Worm (Caenorhabditis elegans) whole organism, young adult: Measurements from ENCODE around the gene col-181.

ENCODE experiments used
- B0035.1 ChIP-seq: sonication (generic microtip); optimal IDR thresholded peaks from 2 replicates; lab custom pipeline; 2016; ENCODE audit warnings: missing genetic modification characterization, mild to moderate bottlenecking, missing compliant biosample characterization, missing genotype, missing genetic modification reagents
- F22D6.2 ChIP-seq: sonication (generic microtip); optimal IDR thresholded peaks from 2 replicates; lab custom pipeline; 2016; ENCODE audit warnings: mild to moderate bottlenecking, missing genetic modification characterization, missing compliant biosample characterization
- F52B5.7 ChIP-seq: sonication (generic microtip); optimal IDR thresholded peaks from 2 replicates; lab custom pipeline; 2016; ENCODE audit warnings: mild to moderate bottlenecking, missing genetic modification characterization, missing compliant biosample characterization
- K12H6.12 ChIP-seq: fragments of 200-800 bp; sonication (Bioruptor generic); optimal IDR thresholded peaks from 2 replicates; lab custom pipeline; 2018; ENCODE audit warnings: mild to moderate bottlenecking, missing genetic modification characterization, missing compliant biosample characterization
- ama-1 ChIP-seq, 3 experiments: fragments of 150-350 bp in 1 of 3; sonication (generic microtip) in 2 of 3; optimal IDR thresholded peaks; 2 replicates each; lab custom pipeline; 2014 to 2018; ENCODE audit warnings: missing biosample characterization in 2 of 3, missing genetic modification characterization in 2 of 3, missing genetic modification reagents in 2 of 3
- athp-1 ChIP-seq: sonication (generic microtip); optimal IDR thresholded peaks from 2 replicates; lab custom pipeline; 2017; ENCODE audit warnings: mild to moderate bottlenecking, missing genetic modification characterization, missing compliant biosample characterization
- attf-6 ChIP-seq: fragments of 200-800 bp; sonication (Bioruptor generic); IDR thresholded peaks from 2 replicates; pipeline ENCODE4 v1.3.6; 2022; ENCODE audit warnings: missing genetic modification reagents, missing genetic modification characterization, missing compliant biosample characterization
- ceh-27 ChIP-seq: fragments of 200-800 bp; sonication (Bioruptor generic); optimal IDR thresholded peaks from 2 replicates; lab custom pipeline; 2018; ENCODE audit warnings: mild to moderate bottlenecking, missing genetic modification characterization, moderate library complexity, missing compliant biosample characterization
- egrh-3 ChIP-seq: fragments of 200-800 bp; sonication (Bioruptor generic); IDR thresholded peaks from 2 replicates; pipeline ENCODE4 v1.3.6; 2022; ENCODE audit warnings: missing genetic modification reagents, missing genetic modification characterization, missing compliant biosample characterization
- him-1 ChIP-seq: sonication (generic microtip); optimal IDR thresholded peaks from 2 replicates; lab custom pipeline; 2016; ENCODE audit warnings: missing genotype, missing genetic modification reagents, missing genetic modification characterization, missing compliant biosample characterization
- mcd-1 ChIP-seq: fragments of 200-800 bp; sonication (Bioruptor generic); IDR thresholded peaks from 2 replicates; pipeline ENCODE4 v1.3.6; 2022; ENCODE audit warnings: missing genetic modification reagents, missing genetic modification characterization, missing compliant biosample characterization
- pha-4 ChIP-seq: fragments of 150-350 bp; sonication (generic microtip); optimal IDR thresholded peaks from 2 replicates; lab custom pipeline; 2014; ENCODE audit warnings: missing biosample characterization, missing genetic modification reagents, missing genetic modification characterization
- snpc-1.1 ChIP-seq: sonication (generic microtip); optimal IDR thresholded peaks from 2 replicates; lab custom pipeline; 2017; ENCODE audit warnings: missing genetic modification characterization, mild to moderate bottlenecking, missing compliant biosample characterization, antibody characterized with exemption, moderate library complexity, missing genotype, missing genetic modification reagents; ENCODE audit not compliant: insufficient read depth
- unc-130 ChIP-seq: sonication (generic microtip); optimal IDR thresholded peaks from 2 replicates; lab custom pipeline; 2016; ENCODE audit warnings: missing genetic modification reagents, missing genetic modification characterization, missing compliant biosample characterization

DNA sequence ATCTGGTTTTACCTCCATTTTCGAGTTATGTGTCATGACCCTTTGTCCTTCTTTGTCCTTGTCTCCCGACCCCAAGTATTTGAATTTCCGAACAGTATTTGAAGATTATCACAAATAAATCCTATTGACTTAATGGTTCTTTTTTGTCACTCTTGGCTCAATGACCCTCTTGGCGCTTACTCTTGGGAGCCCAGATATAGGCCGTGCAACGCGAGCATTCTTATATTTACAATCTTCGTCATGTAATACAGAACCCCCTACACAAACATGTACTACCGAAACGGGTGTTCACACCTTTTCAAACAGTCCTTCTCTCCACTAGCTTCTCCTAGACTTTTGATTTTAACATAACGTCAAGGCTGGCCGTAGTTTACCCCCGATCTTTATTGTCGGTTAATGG lies 39.0 kb downstream of the col-181 start, which contains the start of gene M153.5:
- TF ChIP-seq attf-6: no peak
- no peak for TF ChIP-seq snpc-1.1
- no peak for TF ChIP-seq egrh-3 (GFP tag; lab: Robert Waterston, UW)
- TF ChIP-seq B0035.1 (tag; lab: Kevin White, UChicago): no peak
- TF ChIP-seq pha-4 (tag; lab: Kevin White, UChicago): no peak
- TF ChIP-seq F22D6.2: no peak
- no peak for TF ChIP-seq K12H6.12 (tag; lab: Kevin White, UChicago)
- TF ChIP-seq unc-130 (GFP tag; lab: Kevin White, UChicago): no peak
- no peak for TF ChIP-seq him-1 (tag; lab: Kevin White, UChicago)
- TF ChIP-seq athp-1: no peak
- TF ChIP-seq ceh-27 (GFP tag; lab: Kevin White, UChicago): no peak
- no peak for TF ChIP-seq mcd-1
- no peak for TF ChIP-seq F52B5.7 (tag; lab: Kevin White, UChicago)
- no peak for TF ChIP-seq ama-1 (optimal IDR thresholded peaks at IDR 0.05; lab: Kevin White, UChicago)
- no peak for TF ChIP-seq ama-1 (GFP tag; optimal IDR thresholded peaks at IDR 0.05; lab: Kevin White, UChicago)
